Worm (Caenorhabditis elegans) whole organism, late embryonic: ENCODE data around the gene mltn-5.

Experiments used
- K09A11.1 ChIP-seq: sonication (generic microtip); optimal IDR thresholded peaks from 2 replicates; lab custom pipeline; 2017; ENCODE audit warnings: antibody characterized with exemption, mild to moderate bottlenecking, missing genetic modification characterization, missing compliant biosample characterization; ENCODE audit not compliant: insufficient read depth
- ceh-18 ChIP-seq: sonication (generic microtip); optimal IDR thresholded peaks from 2 replicates; lab custom pipeline; 2016; ENCODE audit warnings: missing genetic modification characterization, missing compliant biosample characterization
- ceh-30 ChIP-seq: fragments of 150-350 bp; optimal IDR thresholded peaks from 2 replicates; lab custom pipeline; 2014; ENCODE audit warnings: missing biosample characterization, missing genetic modification characterization
- dmd-4 ChIP-seq: sonication (generic microtip); optimal IDR thresholded peaks from 2 replicates; lab custom pipeline; 2016; ENCODE audit warnings: borderline replicate concordance, missing genetic modification characterization, missing compliant biosample characterization
- ets-4 ChIP-seq: sonication (generic microtip); optimal IDR thresholded peaks from 2 replicates; lab custom pipeline; 2016; ENCODE audit warnings: missing genetic modification characterization, missing compliant biosample characterization
- pha-4 ChIP-seq: fragments of 150-350 bp; optimal IDR thresholded peaks from 2 replicates; lab custom pipeline; 2018; ENCODE audit warnings: missing biosample characterization, missing genetic modification reagents, missing genetic modification characterization
- pqm-1 ChIP-seq: sonication (generic microtip); optimal IDR thresholded peaks from 2 replicates; lab custom pipeline; 2016; ENCODE audit warnings: missing genetic modification characterization, missing compliant biosample characterization
- sdc-2 ChIP-seq: sonication (generic microtip); optimal IDR thresholded peaks from 2 replicates; lab custom pipeline; 2016; ENCODE audit warnings: missing genotype, missing genetic modification characterization, missing compliant biosample characterization

DNA sequence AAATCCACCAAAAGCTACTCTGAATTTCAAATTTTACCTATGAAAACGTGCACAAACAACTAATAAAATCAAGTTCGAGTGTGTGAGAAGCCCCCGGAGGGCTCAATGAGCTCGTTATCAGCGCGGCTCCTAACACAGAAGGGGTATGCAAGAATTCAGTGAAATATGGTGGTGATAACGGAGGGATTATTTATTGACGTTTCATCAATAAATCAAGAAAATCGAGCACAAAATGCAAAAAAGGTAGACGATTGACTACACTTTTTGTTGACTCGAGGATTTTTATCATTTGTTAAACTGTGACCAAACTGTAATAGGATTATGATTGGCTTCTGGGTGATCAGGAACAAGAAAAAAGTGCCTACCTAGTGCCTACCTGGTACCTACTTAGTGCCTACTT is 32.4 kb downstream of the mltn-5 start, which contains the start of gene zip-3:
- no peak for TF ChIP-seq ets-4
- TF ChIP-seq pqm-1 (tag; lab: Kevin White, UChicago) = no peak
- TF ChIP-seq ceh-30 (tag; lab: Kevin White, UChicago) = no peak
- TF ChIP-seq dmd-4 = no peak
- no peak for TF ChIP-seq K09A11.1 (tag; lab: Kevin White, UChicago)
- no peak for TF ChIP-seq sdc-2 (tag; lab: Kevin White, UChicago)
- TF ChIP-seq ceh-18 (tag; lab: Kevin White, UChicago) = no peak
- TF ChIP-seq pha-4 (tag; lab: Kevin White, UChicago) = no peak
